Worm (Caenorhabditis elegans) whole organism, early embryonic: Measurements from ENCODE around the gene R05G9R.1.
A peak's percentile ranks its signal among the peaks of the same experiment; 100 is the strongest.

Experiments
- B0310.2 ChIP-seq: sonication (generic microtip); optimal IDR thresholded peaks from 2 replicates; lab custom pipeline; 2016; ENCODE audit warnings: mild to moderate bottlenecking, missing genetic modification characterization, missing compliant biosample characterization
- F13C5.2 ChIP-seq: sonication (generic microtip); optimal IDR thresholded peaks from 2 replicates; lab custom pipeline; 2017; ENCODE audit warnings: mild to moderate bottlenecking, missing genetic modification characterization, inconsistent platforms, missing compliant biosample characterization
- aly-1 ChIP-seq: sonication (generic microtip); optimal IDR thresholded peaks from 2 replicates; lab custom pipeline; 2016; ENCODE audit warnings: missing genetic modification characterization, missing compliant biosample characterization
- ama-1 ChIP-seq: fragments of 150-350 bp; optimal IDR thresholded peaks from 2 replicates; lab custom pipeline; 2014
- ceh-13 ChIP-seq: fragments of 200-800 bp; sonication (Bioruptor generic); optimal IDR thresholded peaks from 2 replicates; lab custom pipeline; 2018; ENCODE audit warnings: mild to moderate bottlenecking, missing genetic modification characterization, missing compliant biosample characterization
- ceh-36 ChIP-seq: sonication (generic microtip); optimal IDR thresholded peaks from 2 replicates; lab custom pipeline; 2016; ENCODE audit warnings: missing genetic modification characterization, inconsistent platforms, missing compliant biosample characterization
- ets-7 ChIP-seq: sonication (generic microtip); optimal IDR thresholded peaks from 2 replicates; lab custom pipeline; 2016; ENCODE audit warnings: missing genotype, missing genetic modification characterization, missing compliant biosample characterization
- flt-1 ChIP-seq: fragments of 200-800 bp; sonication (Bioruptor generic); IDR thresholded peaks from 2 replicates; pipeline ENCODE4 v1.3.6; 2022; ENCODE audit warnings: missing genetic modification characterization, missing compliant biosample characterization
- hmbx-1 ChIP-seq: sonication (generic microtip); optimal IDR thresholded peaks from 2 replicates; lab custom pipeline; 2016; ENCODE audit warnings: mild to moderate bottlenecking, missing genetic modification characterization, missing compliant biosample characterization
- hmg-4 ChIP-seq: fragments of 200-800 bp; sonication (Bioruptor generic); optimal IDR thresholded peaks from 2 replicates; lab custom pipeline; 2018; ENCODE audit warnings: mild to moderate bottlenecking, missing genetic modification characterization, missing compliant biosample characterization
- hnd-1 ChIP-seq: sonication (generic microtip); optimal IDR thresholded peaks from 2 replicates; lab custom pipeline; 2016; ENCODE audit warnings: missing genetic modification characterization, missing compliant biosample characterization
- pes-1 ChIP-seq: fragments of 200-800 bp; sonication (Bioruptor generic); IDR thresholded peaks from 2 replicates; pipeline ENCODE4 v1.3.6; 2022; ENCODE audit warnings: missing genetic modification reagents, missing genetic modification characterization, missing compliant biosample characterization
- scrt-1 ChIP-seq: fragments of 200-800 bp; sonication (Bioruptor generic); IDR thresholded peaks from 2 replicates; pipeline ENCODE4 v1.3.6; 2022; ENCODE audit warnings: missing genetic modification characterization, missing compliant biosample characterization
- sea-1 ChIP-seq: fragments of 200-800 bp; sonication (Bioruptor generic); conservative IDR thresholded peaks from 2 replicates; pipeline ENCODE4 v1.3.6; 2022; ENCODE audit warnings: missing genetic modification characterization, missing compliant biosample characterization
- tbx-11 ChIP-seq: fragments of 200-800 bp; sonication (Bioruptor generic); IDR thresholded peaks from 2 replicates; pipeline ENCODE4 v1.3.6; 2022; ENCODE audit warnings: missing genetic modification characterization, missing compliant biosample characterization
- tbx-37 ChIP-seq: fragments of 200-800 bp; sonication (Bioruptor generic); conservative IDR thresholded peaks from 2 replicates; pipeline ENCODE4 v1.3.6; 2022; ENCODE audit warnings: missing genetic modification reagents, missing genetic modification characterization, missing compliant biosample characterization
- tra-4 ChIP-seq: sonication (generic microtip); optimal IDR thresholded peaks from 2 replicates; lab custom pipeline; 2017; ENCODE audit warnings: missing genetic modification characterization, missing compliant biosample characterization

The R05G9R.1 gene

DNA sequence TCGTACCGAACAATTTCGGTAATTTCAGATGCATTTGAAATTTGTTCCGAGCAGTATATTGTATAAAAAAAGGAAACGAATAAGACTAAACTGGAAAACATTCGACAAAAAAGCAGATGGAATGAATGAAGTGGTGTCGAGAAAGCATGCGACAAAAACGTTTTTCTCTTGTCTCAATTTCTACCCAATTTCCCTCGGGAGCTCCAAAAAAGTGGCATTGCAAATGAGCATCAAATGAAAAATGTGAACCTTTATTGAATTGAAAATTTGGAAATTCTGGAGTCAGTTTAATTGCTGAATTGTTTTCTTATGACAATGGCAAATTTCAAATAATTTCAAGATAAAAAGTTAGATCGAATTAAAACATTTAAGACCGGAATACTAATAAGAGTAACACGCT lies 13.7 kb downstream of the R05G9R.1 start, which contains the start of gene R05G9.5:
TSS of gene R05G9.5 (minus strand) at position 101 of the 400 bp plus-strand sequence.
- no peak for TF ChIP-seq hnd-1 (tag; lab: Kevin White, UChicago)
- TF ChIP-seq ceh-13 (GFP tag; lab: Kevin White, UChicago), result no peak
- no peak for TF ChIP-seq tbx-37
- no peak for TF ChIP-seq ets-7 (tag; lab: Kevin White, UChicago)

DNA sequence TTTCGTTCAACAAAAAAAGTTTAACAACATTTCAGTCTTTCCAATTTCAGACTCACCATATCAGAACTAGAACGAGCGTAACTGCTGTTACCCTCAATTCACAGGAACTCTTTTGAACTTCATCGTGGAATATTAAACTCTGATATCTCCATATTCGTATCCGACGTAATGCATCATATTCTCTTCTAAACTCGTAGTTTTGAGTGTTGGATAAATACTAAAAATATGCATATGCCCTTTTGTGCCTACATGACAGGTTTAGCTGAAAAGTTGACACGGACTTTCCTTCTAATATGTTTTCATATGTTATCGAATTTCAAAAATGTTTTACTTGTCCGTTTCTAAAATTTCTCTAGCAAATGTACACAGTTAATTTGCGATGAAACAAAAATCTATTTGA lies 14.7 kb downstream of the R05G9R.1 start, which contains the start of gene twk-49:
TSS of gene twk-49 (minus strand) at position 101 of the 400 bp plus-strand sequence.
- TF ChIP-seq tbx-11 (GFP tag; lab: Robert Waterston, UW), result no peak
- no peak for TF ChIP-seq tbx-37
- no peak for TF ChIP-seq hmg-4 (GFP tag; lab: Kevin White, UChicago)
- no peak for TF ChIP-seq B0310.2
- no peak for TF ChIP-seq hnd-1 (tag; lab: Kevin White, UChicago)
- TF ChIP-seq ceh-36 (tag; lab: Kevin White, UChicago), result no peak
- no peak for TF ChIP-seq ets-7 (tag; lab: Kevin White, UChicago)
- no peak for TF ChIP-seq flt-1
- no peak for TF ChIP-seq F13C5.2 (tag; lab: Kevin White, UChicago)
- TF ChIP-seq tra-4, result no peak
- TF ChIP-seq aly-1 (tag; lab: Kevin White, UChicago), result no peak
- TF ChIP-seq ceh-13 (GFP tag; lab: Kevin White, UChicago), result no peak
- no peak for TF ChIP-seq ama-1 (lab: Kevin White, UChicago)
- TF ChIP-seq sea-1 (GFP tag; lab: Robert Waterston, UW), result no peak
- TF ChIP-seq pes-1, result no peak
- no peak for TF ChIP-seq scrt-1
- no peak for TF ChIP-seq hmbx-1

DNA sequence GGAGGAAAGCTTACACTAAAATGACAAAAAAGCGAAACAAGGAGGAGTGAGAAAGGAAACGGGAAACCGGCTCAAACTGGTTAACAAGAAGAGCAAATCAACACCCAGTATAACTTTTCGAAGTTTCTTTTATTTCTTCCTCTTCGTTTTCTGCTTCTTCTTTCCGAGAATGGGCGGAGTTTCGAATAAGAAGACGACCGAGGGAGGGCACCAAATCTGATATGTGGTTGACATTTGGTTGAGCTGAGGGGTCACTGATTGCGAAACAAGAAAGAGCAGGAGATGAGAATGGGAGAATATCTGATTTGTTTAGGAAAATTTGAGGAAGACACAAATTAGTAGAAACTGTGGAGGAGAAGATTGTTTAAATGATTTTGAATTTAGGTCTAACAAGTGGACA lies 15.2 kb downstream of the R05G9R.1 start:
- no peak for TF ChIP-seq scrt-1
- TF ChIP-seq hmbx-1, result no peak
- no peak for TF ChIP-seq tra-4
- TF ChIP-seq ceh-13 (GFP tag; lab: Kevin White, UChicago), result no peak
- TF ChIP-seq aly-1 (tag; lab: Kevin White, UChicago), result no peak
- no peak for TF ChIP-seq tbx-37

DNA sequence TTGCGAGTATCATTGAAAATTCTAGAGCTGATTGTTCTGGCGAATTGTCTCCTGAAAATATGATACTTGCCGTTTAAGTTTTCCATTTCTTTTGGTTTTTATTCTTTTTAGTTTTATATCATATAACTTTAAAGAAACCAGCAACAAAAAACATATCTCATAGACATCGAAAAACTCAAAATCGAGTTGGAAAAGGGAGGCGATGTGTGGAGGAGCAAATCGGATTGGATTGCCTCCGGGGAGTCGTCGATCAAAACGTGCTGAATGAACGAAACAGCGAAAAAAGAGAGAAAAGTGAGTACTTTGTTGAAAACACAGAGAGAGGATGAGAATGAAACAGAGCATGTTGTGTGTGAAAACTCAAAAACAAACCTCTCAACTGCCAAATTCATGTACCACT lies 16.7 kb downstream of the R05G9R.1 start:
- no peak for TF ChIP-seq tbx-37
- no peak for TF ChIP-seq tra-4
- no peak for TF ChIP-seq aly-1 (tag; lab: Kevin White, UChicago)
- TF ChIP-seq ama-1 (lab: Kevin White, UChicago), result no peak
- TF ChIP-seq hmg-4 (GFP tag; lab: Kevin White, UChicago), result no peak
- TF ChIP-seq sea-1 (GFP tag; lab: Robert Waterston, UW), result no peak
- TF ChIP-seq hnd-1 (tag; lab: Kevin White, UChicago), result no peak
- no peak for TF ChIP-seq ets-7 (tag; lab: Kevin White, UChicago)
- no peak for TF ChIP-seq tbx-11 (GFP tag; lab: Robert Waterston, UW)
- TF ChIP-seq flt-1, result no peak
- no peak for TF ChIP-seq ceh-13 (GFP tag; lab: Kevin White, UChicago)
- no peak for TF ChIP-seq hmbx-1
- no peak for TF ChIP-seq F13C5.2 (tag; lab: Kevin White, UChicago)
- no peak for TF ChIP-seq scrt-1
- TF ChIP-seq pes-1, result no peak
- no peak for TF ChIP-seq ceh-36 (tag; lab: Kevin White, UChicago)
- TF ChIP-seq B0310.2, result no peak

DNA sequence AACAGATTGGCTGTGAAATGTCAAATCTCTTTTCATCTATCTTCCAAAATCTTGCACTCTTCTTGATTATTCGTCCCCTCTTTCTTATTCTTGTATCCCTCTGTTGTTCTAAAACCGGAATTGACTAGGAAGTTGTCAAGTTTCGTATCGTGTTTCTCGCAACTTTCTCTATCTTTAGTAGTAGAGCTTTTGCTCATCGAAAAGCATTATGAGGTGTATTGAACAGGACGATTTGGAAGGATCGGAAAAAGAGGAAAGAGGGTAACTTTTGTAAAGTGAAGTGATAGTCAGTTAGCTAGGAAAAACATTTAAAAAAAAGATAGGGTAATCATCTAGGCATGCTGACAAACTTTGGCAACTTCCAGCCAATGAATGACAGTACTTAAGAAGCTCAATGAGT lies 17.3 kb downstream of the R05G9R.1 start:
- no peak for TF ChIP-seq scrt-1
- TF ChIP-seq ceh-36 (tag; lab: Kevin White, UChicago), result no peak
- TF ChIP-seq sea-1 (GFP tag; lab: Robert Waterston, UW), result no peak
- no peak for TF ChIP-seq pes-1
- TF ChIP-seq hmbx-1, result no peak
- TF ChIP-seq aly-1 (tag; lab: Kevin White, UChicago), result no peak

DNA sequence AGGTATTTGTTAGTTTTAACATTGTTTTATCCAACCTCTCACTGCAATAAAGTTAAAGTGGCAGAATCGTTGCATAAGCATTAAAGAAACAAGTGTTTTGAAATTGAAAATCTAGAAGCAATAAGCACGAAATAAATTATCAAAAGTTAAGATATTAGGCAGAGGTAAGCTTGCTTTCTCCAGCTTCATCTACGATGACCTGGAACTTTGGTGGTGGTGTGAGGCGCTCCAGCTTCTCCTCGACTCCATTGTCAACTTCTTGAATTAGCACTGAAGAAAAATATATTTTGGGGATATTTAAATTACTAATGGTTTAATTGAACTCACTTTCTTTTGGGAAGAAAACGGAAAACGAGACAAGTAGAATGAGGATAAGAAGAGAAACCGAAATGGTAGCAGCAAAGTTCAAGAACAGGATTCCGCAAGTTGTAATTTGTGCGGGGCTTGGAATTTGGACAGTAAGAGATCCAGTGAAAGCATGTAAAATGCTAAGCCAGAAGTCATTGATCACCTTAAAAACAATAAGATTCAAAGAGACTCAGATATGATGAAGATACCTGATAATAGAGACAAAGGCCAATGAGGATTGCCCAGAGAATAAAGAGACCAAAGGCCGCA lies 20.0 kb downstream of the R05G9R.1 start:
- TF ChIP-seq hmg-4 (GFP tag; lab: Kevin White, UChicago) (no peak), tbx-11 (GFP tag; lab: Robert Waterston, UW) (0 out of 2 replicates have a peak, but pooled peaks have one; percentile 5), F13C5.2 (tag; lab: Kevin White, UChicago) (peak; percentile 5)

DNA sequence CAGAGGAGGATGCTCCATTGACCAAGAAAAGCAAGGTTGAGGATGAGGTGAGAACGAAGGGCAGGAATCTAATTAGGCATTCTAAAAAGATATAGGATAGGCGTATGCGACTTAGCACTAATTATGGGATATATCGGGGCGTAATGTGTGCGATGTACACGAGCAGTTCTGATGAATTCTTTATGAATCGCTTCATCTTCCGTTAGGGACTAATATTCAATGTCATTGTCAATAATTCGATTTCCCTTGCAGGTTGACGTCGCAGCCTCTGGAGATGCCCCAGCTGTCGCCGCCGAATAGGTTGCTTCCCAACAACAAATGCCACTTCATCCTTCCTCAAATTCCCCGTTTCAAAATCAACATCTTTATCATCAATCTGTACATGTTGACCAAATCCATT lies 20.7 kb downstream of the R05G9R.1 start:
- TF ChIP-seq ets-7 (tag; lab: Kevin White, UChicago) (no peak), scrt-1 (no peak), hmg-4 (GFP tag; lab: Kevin White, UChicago) (no peak), tbx-11 (GFP tag; lab: Robert Waterston, UW) (no peak), hnd-1 (tag; lab: Kevin White, UChicago) (no peak), ceh-13 (GFP tag; lab: Kevin White, UChicago) (no peak), ama-1 (lab: Kevin White, UChicago) (no peak)

DNA sequence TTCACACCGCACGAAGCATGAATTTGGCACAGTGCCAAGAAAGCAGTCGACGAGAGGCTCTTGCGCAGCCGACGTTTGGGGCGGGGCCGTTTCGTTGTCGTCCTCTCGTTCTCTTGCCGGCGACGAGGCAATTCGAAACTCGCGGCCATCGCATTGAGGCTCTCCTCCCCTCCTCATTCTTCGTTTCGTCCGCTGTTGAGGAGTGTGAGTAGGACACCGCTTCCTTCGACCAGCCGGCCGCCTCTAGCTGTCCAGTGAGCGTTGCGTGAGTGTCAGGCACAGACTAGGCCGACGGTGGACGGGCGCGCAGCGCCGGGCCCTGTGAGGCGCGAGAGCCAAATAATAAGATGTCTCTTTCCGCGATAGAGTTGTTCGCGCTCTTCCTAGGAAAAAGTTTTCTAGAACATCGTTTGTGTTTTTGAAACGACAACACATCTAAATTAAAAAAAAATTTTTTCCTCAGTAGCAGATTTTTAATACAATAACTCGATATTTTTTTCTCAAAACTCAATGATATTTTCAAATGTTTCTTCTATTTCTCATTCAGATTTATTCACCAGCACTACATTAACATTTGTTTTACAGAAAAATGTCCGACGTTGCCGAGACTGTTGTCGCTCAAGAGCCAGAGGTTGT lies 21.9 kb downstream of the R05G9R.1 start, which contains the start of the genes T28D9.11 and T28D9.1:
TSS of gene T28D9.11 (minus strand) at position 177 of the 636 bp plus-strand sequence.
TSS of gene T28D9.1 (plus strand) at position 586 of the 636 bp plus-strand sequence.
- no peak for TF ChIP-seq sea-1 (GFP tag; lab: Robert Waterston, UW)
- TF ChIP-seq hmbx-1, result no peak
- peak; percentile 39; the same call in 1 of the 2 replicates for TF ChIP-seq tbx-37
- no peak for TF ChIP-seq ets-7 (tag; lab: Kevin White, UChicago)
- TF ChIP-seq pes-1, result peak; percentile 60; the same call in 1 of the 2 replicates
- no peak for TF ChIP-seq tra-4
- no peak for TF ChIP-seq hnd-1 (tag; lab: Kevin White, UChicago)
- TF ChIP-seq F13C5.2 (tag; lab: Kevin White, UChicago), result no peak
- no peak for TF ChIP-seq ceh-36 (tag; lab: Kevin White, UChicago)
- TF ChIP-seq flt-1, result peak; percentile 33; the same call in 1 of the 2 replicates
- TF ChIP-seq ama-1 (lab: Kevin White, UChicago), result no peak
- peak; percentile 24 for TF ChIP-seq aly-1 (tag; lab: Kevin White, UChicago)
- peak; percentile 80 for TF ChIP-seq hmg-4 (GFP tag; lab: Kevin White, UChicago)
- peak; percentile 72 for TF ChIP-seq B0310.2
- no peak for TF ChIP-seq ceh-13 (GFP tag; lab: Kevin White, UChicago)
- 0 out of 2 replicates have a peak, but pooled peaks have one; percentile 59 for TF ChIP-seq scrt-1
- no peak for TF ChIP-seq tbx-11 (GFP tag; lab: Robert Waterston, UW)
